Worm (Caenorhabditis elegans): ENCODE results near the gene Y58A7A.3.

- TF ChIP-seq ama-1 (optimal IDR thresholded peaks at IDR 0.05) (no peak), fkh-10 (GFP tag; optimal IDR thresholded peaks at IDR 0.05) (no peak), unc-55 (GFP tag; optimal IDR thresholded peaks at IDR 0.05) (no peak), gmeb-2 (tag; optimal IDR thresholded peaks at IDR 0.05) (no peak), ceh-45 (GFP tag; IDR thresholded peaks at IDR 0.05) (no peak)
Measured at ce11 chrV:5080853-5081338, at the start of gene Y58A7A.3.
